Fruit fly (Drosophila melanogaster) whole organism: Measurements from ENCODE around the gene CG6770.

Experiments
- CG8478 ChIP-seq: fragments of >200 bp; optimal IDR thresholded peaks from 2 replicates; lab custom pipeline; 2018; ENCODE audit warnings: inconsistent platforms
- EcR ChIP-seq, 2 experiments: fragments of >200 bp; optimal IDR thresholded peaks; 2 replicates each; lab custom pipeline; 2017; ENCODE audit warnings: missing biosample characterization in 2 of 2, missing genetic modification characterization in 2 of 2, missing genetic modification reagents in 2 of 2
- pan ChIP-seq: fragments of >200 bp; optimal IDR thresholded peaks from 2 replicates; lab custom pipeline; 2017
- psq ChIP-seq: fragments of >200 bp; optimal IDR thresholded peaks from 2 replicates; lab custom pipeline; 2017

dm6 chr2L:12045941-12046855, at the start of gene CG6770:
- no peak for TF ChIP-seq psq
- no peak for TF ChIP-seq pan (lab: Kevin White, UChicago)
- no peak for TF ChIP-seq CG8478 (lab: Kevin White, UChicago)
- TF ChIP-seq EcR (GFP tag; optimal IDR thresholded peaks at IDR 0.05; lab: Kevin White, UChicago), result peak in 1 of 2 experiments; percentile 33
